Worm (Caenorhabditis elegans): ENCODE data around the gene dpy-9.

The dpy-9 gene

DNA sequence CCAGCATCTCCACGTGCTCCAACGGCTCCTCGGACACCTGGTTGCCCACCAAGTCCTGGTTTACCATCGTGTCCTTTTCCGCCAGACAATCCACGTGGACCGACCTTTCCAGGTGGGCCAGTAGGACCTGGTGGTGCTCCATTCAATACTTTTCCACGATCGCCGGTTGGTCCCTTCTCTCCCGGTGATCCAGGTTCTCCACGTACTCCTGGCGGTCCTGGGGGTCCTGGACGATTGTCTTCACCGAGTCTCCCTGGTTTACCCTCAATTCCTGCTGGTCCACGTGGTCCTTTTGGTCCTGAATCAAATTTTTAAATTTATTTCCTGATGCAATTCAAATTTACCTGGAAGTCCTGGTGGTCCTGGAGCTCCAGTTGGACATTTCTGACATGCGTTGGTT is 642 bp downstream of the dpy-9 start:
- no peak for TF ChIP-seq skn-1 (tag; optimal IDR thresholded peaks at IDR 0.05)
- no peak for TF ChIP-seq nhr-25 (tag; optimal IDR thresholded peaks at IDR 0.05)
- TF ChIP-seq unc-39 (tag; optimal IDR thresholded peaks at IDR 0.05) = no peak
- TF ChIP-seq lsy-12 (tag; optimal IDR thresholded peaks at IDR 0.05) = no peak
- TF ChIP-seq lin-15B (tag; optimal IDR thresholded peaks at IDR 0.05) = no peak
- no peak for TF ChIP-seq ZK546.5 (tag; optimal IDR thresholded peaks at IDR 0.05)
- TF ChIP-seq elt-3 (tag; optimal IDR thresholded peaks at IDR 0.05) = no peak
- no peak for TF ChIP-seq ztf-4 (tag; optimal IDR thresholded peaks at IDR 0.05)
- no peak for TF ChIP-seq nhr-237 (tag; optimal IDR thresholded peaks at IDR 0.05)
- no peak for TF ChIP-seq hmg-11 (tag; optimal IDR thresholded peaks at IDR 0.05)
- TF ChIP-seq eor-1 (tag; optimal IDR thresholded peaks at IDR 0.05) = no peak
- no peak for TF ChIP-seq daf-12 (tag; optimal IDR thresholded peaks at IDR 0.05)
- no peak for TF ChIP-seq nhr-76 (tag; optimal IDR thresholded peaks at IDR 0.05)
- TF ChIP-seq nhr-77 (tag; optimal IDR thresholded peaks at IDR 0.05) = no peak
- TF ChIP-seq fkh-10 (GFP tag; optimal IDR thresholded peaks at IDR 0.05) = no peak
- no peak for TF ChIP-seq elt-1 (tag; optimal IDR thresholded peaks at IDR 0.05)
- no peak for TF ChIP-seq nhr-28 (tag; optimal IDR thresholded peaks at IDR 0.05)
- no peak for TF ChIP-seq ceh-28 (tag; optimal IDR thresholded peaks at IDR 0.05)
- no peak for TF ChIP-seq egl-27 (tag; optimal IDR thresholded peaks at IDR 0.05)
- no peak for TF ChIP-seq sea-2 (GFP tag; optimal IDR thresholded peaks at IDR 0.05)

DNA sequence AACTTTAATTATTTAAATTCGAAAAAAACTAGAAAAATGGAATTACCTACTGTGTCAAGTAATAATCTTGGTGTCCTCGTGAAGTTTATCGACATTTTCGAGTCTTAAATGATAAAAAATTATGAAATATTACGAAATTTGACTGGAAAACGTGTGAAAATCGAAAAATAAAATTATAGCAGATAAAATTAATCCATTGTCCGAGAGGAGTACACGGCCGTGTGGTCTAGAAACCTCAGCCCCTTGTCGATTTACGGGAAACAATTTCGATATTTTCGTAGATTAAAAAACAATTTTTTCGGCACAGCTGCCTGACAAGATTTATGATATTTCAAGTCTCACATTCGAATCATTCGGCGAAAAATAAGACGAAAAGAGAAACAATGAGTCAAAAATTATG is 1.9 kb downstream of the dpy-9 start, which contains the start of gene R02D3.8:
TSS of gene R02D3.8 (minus strand) at position 109 of the 400 bp plus-strand sequence.
- TF ChIP-seq ama-1 (optimal IDR thresholded peaks at IDR 0.05) = peak; percentile 43
- peak; percentile 17 for TF ChIP-seq lsy-12 (tag; optimal IDR thresholded peaks at IDR 0.05)
- peak; percentile 52 for TF ChIP-seq nfya-1 (tag; optimal IDR thresholded peaks at IDR 0.05; ENCODE audit: insufficient read depth)
- peak; percentile 57 for TF ChIP-seq nhr-23 (tag; optimal IDR thresholded peaks at IDR 0.05)
- no peak for TF ChIP-seq nhr-25 (tag; optimal IDR thresholded peaks at IDR 0.05)
- peak; percentile 54 for TF ChIP-seq nhr-43 (tag; optimal IDR thresholded peaks at IDR 0.05; ENCODE audit: poor library complexity, severe bottlenecking)
- no peak for TF ChIP-seq ceh-16 (tag; optimal IDR thresholded peaks at IDR 0.05)
- TF ChIP-seq lin-39 (tag; optimal IDR thresholded peaks at IDR 0.05) = peak; percentile 25
- no peak for TF ChIP-seq mdl-1 (tag; optimal IDR thresholded peaks at IDR 0.05)
- TF ChIP-seq nhr-67 (tag; optimal IDR thresholded peaks at IDR 0.05) = no peak
- TF ChIP-seq pha-4 (tag; optimal IDR thresholded peaks at IDR 0.05) = peak; percentile 35
- peak; percentile 16 for TF ChIP-seq elt-2 (tag; optimal IDR thresholded peaks at IDR 0.05)
- TF ChIP-seq daf-12 (tag; optimal IDR thresholded peaks at IDR 0.05) = no peak
- peak; percentile 64 for TF ChIP-seq lin-15B (tag; optimal IDR thresholded peaks at IDR 0.05)
- TF ChIP-seq ceh-82 (tag; optimal IDR thresholded peaks at IDR 0.05) = no peak
- peak; percentile 24 for TF ChIP-seq hmg-11 (tag; optimal IDR thresholded peaks at IDR 0.05)
- TF ChIP-seq ztf-4 (tag; optimal IDR thresholded peaks at IDR 0.05) = no peak

DNA sequence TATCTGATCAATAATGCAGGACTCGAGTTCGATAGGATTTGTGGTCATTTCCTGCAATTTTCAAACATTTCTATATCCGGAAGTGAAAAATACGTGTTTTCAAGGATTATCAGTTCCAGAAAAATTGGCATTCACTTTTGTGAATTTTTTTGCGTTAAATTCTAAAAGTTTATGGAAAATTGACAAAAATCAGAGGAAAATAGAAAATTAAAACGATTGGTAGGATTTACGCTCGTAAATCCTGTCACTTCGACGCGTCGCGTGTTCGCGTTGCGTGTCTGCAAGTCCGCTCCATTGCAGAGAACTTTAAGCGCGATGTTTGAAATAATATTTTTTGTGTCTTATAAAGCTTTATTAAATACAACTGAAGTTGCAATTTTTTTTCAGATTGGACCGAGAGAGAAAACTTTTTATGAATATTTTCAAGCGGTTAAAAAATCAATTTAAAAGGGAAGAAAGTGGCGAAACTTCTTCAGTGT is 3.6 kb downstream of the dpy-9 start, which contains the start of gene rcat-1:
TSS of gene rcat-1 (minus strand) at position 51 of the 479 bp plus-strand sequence.
- TF ChIP-seq ceh-9 (tag; optimal IDR thresholded peaks at IDR 0.05) (no peak), pqm-1 (tag; optimal IDR thresholded peaks at IDR 0.05) (peak; percentile 3), egl-5 (tag; optimal IDR thresholded peaks at IDR 0.05) (peak; percentile 76), lin-15B (tag; optimal IDR thresholded peaks at IDR 0.05) (peak; percentile 98), nhr-25 (tag; optimal IDR thresholded peaks at IDR 0.05) (peak; percentile 77), elt-2 (tag; optimal IDR thresholded peaks at IDR 0.05) (peak; percentile 31), nfya-1 (tag; optimal IDR thresholded peaks at IDR 0.05; ENCODE audit: insufficient read depth) (peak; percentile 91), nhr-237 (tag; optimal IDR thresholded peaks at IDR 0.05) (no peak), R02D3.7 (tag; optimal IDR thresholded peaks at IDR 0.05) (peak; percentile 100), lin-39 (tag; optimal IDR thresholded peaks at IDR 0.05) (peak; percentile 88), ama-1 (optimal IDR thresholded peaks at IDR 0.05) (peak; percentile 55), jun-1 (tag; optimal IDR thresholded peaks at IDR 0.05) (peak; percentile 40), nhr-76 (tag; optimal IDR thresholded peaks at IDR 0.05) (no peak), nhr-28 (tag; optimal IDR thresholded peaks at IDR 0.05) (no peak), mdl-1 (tag; optimal IDR thresholded peaks at IDR 0.05) (no peak), fkh-2 (tag; optimal IDR thresholded peaks at IDR 0.05) (no peak), ceh-82 (tag; optimal IDR thresholded peaks at IDR 0.05) (peak; percentile 48), snpc-4 (tag; optimal IDR thresholded peaks at IDR 0.05) (peak; percentile 67), elt-3 (tag; optimal IDR thresholded peaks at IDR 0.05) (no peak), ZK546.5 (tag; optimal IDR thresholded peaks at IDR 0.05) (no peak), daf-12 (tag; optimal IDR thresholded peaks at IDR 0.05) (no peak), aly-2 (tag; optimal IDR thresholded peaks at IDR 0.05) (no peak), skn-1 (tag; optimal IDR thresholded peaks at IDR 0.05) (peak; percentile 70), eor-1 (tag; optimal IDR thresholded peaks at IDR 0.05) (no peak), ceh-16 (tag; optimal IDR thresholded peaks at IDR 0.05) (no peak), fkh-10 (GFP tag; optimal IDR thresholded peaks at IDR 0.05) (peak; percentile 43), nhr-23 (tag; optimal IDR thresholded peaks at IDR 0.05) (peak; percentile 82), mml-1 (tag; optimal IDR thresholded peaks at IDR 0.05) (no peak), elt-1 (tag; optimal IDR thresholded peaks at IDR 0.05) (no peak), nhr-77 (tag; optimal IDR thresholded peaks at IDR 0.05) (peak; percentile 1), tbx-2 (tag; optimal IDR thresholded peaks at IDR 0.05) (no peak), unc-62 (GFP tag; optimal IDR thresholded peaks at IDR 0.05) (no peak), nhr-67 (tag; optimal IDR thresholded peaks at IDR 0.05) (no peak), nhr-12 (tag; optimal IDR thresholded peaks at IDR 0.05) (no peak), unc-39 (tag; optimal IDR thresholded peaks at IDR 0.05) (no peak), nhr-43 (tag; optimal IDR thresholded peaks at IDR 0.05; ENCODE audit: poor library complexity, severe bottlenecking) (no peak), hmg-11 (tag; optimal IDR thresholded peaks at IDR 0.05) (peak; percentile 54), nhr-11 (tag; optimal IDR thresholded peaks at IDR 0.05) (no peak), sea-2 (GFP tag; optimal IDR thresholded peaks at IDR 0.05) (no peak), pha-4 (tag; optimal IDR thresholded peaks at IDR 0.05) (no peak), ceh-28 (tag; optimal IDR thresholded peaks at IDR 0.05) (peak; percentile 59)

Measured in whole organism, L3 larva.